Fruit fly (Drosophila melanogaster) whole organism: Measurements from ENCODE around the gene drm.

Experiments used
- CG8478 ChIP-seq: fragments of >200 bp; optimal IDR thresholded peaks from 2 replicates; lab custom pipeline; 2018; ENCODE audit warnings: inconsistent platforms
- psq ChIP-seq: fragments of >200 bp; optimal IDR thresholded peaks from 2 replicates; lab custom pipeline; 2017
- usp ChIP-seq: fragments of >200 bp; optimal IDR thresholded peaks from 2 replicates; lab custom pipeline; 2017; ENCODE audit warnings: missing biosample characterization, missing genetic modification characterization, mixed read lengths

DNA sequence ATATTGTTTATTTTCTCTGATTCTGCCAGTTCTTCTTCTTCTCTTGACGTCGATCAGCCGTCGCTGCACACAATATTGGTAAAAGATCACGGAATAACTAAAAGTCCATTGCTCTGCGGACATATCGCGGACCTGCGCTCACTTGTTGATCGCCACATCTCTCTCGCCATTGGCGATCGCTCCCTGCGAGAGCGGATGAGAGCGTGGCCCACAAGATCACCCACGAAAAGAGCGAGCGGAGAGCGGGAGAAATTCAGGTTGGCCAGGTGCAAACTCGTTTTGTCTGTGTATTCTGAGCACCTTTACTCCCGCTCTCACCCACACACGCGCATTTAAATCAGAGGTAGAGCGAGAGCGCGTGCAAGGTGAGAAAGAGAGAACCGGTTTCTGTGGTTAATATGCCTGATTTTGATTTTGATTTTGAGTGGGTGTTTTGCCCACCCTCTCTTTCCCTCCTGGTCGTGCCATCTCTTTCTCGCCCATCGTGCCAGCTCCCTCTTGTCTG, 41.7 kb downstream of the drm start, which contains the start of gene sob:
- TF ChIP-seq CG8478 (lab: Kevin White, UChicago): peak; percentile 55
- no peak for TF ChIP-seq psq
- no peak for TF ChIP-seq usp (GFP tag; lab: Kevin White, UChicago)
